Fruit fly (Drosophila melanogaster): ENCODE measurements around the gene CG42688.

DNA sequence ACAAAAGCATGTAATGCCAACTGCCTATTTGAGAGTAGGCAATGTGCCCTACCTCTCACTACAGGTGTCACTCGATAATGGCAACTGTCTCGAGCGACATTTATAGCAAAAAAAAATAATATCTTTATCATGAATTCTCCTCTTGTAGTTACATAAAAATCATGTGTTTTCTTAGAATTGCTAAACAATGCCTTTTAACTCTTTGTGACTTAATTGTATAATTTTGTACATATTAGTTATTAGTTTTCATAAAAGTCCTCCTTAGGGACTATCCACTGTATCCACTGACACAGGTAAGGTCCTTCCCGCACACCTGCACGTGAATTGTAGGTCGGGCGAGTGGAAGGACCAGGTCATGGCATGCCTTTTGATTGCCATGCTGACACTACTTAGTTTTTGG lies 26.3 kb upstream of the CG42688 start:
- TF ChIP-seq Crg-1 (GFP tag; optimal IDR thresholded peaks at IDR 0.05): no peak
- TF ChIP-seq Mnt (GFP tag; optimal IDR thresholded peaks at IDR 0.05): no peak
- TF ChIP-seq cic (GFP tag; optimal IDR thresholded peaks at IDR 0.05): no peak
- TF ChIP-seq Clk (GFP tag; optimal IDR thresholded peaks at IDR 0.05): no peak
- TF ChIP-seq CG7101 (tag; optimal IDR thresholded peaks at IDR 0.05): no peak
- TF ChIP-seq tj (GFP tag; optimal IDR thresholded peaks at IDR 0.05): no peak
